Worm (Caenorhabditis elegans): Measurements from ENCODE around the gene F29A7.3.

F29A7.3 gene

DNA sequence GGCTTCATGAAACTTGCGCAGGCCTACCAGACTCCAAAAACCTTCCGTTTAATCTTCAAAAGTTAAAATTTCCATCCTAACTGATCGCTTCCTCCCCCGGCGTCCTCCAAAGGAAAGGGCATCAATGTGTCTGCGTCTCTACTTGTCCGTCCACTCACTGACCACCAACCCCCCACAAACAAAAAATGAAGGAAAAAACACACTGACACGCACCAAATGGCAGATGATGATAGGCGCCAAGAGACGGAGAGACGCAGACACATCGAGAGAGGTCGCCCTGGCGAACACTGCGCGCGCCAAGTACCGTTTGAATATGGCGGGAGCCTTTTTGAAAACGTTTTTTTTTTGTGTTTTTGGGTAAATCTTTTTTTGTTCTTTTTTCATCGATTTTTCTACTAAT is 18.4 kb upstream of the F29A7.3 start:
- no peak for TF ChIP-seq lin-13 (tag; optimal IDR thresholded peaks at IDR 0.05)
- no peak for TF ChIP-seq mls-2 (tag; optimal IDR thresholded peaks at IDR 0.05)
- TF ChIP-seq pha-4 (tag; optimal IDR thresholded peaks at IDR 0.05) = no peak
- TF ChIP-seq lin-32 (GFP tag; optimal IDR thresholded peaks at IDR 0.05) = no peak
- no peak for TF ChIP-seq hlh-1 (tag; optimal IDR thresholded peaks at IDR 0.05)
- TF ChIP-seq mep-1 (tag; optimal IDR thresholded peaks at IDR 0.05) = peak; percentile 16
- TF ChIP-seq ztf-11 (tag; optimal IDR thresholded peaks at IDR 0.05) = no peak
- no peak for TF ChIP-seq elt-3 (tag; optimal IDR thresholded peaks at IDR 0.05)
- no peak for TF ChIP-seq ceh-43 (GFP tag; optimal IDR thresholded peaks at IDR 0.05)
- TF ChIP-seq flh-1 (GFP tag; optimal IDR thresholded peaks at IDR 0.05) = no peak
- peak; percentile 4 for TF ChIP-seq sptf-1 (tag; optimal IDR thresholded peaks at IDR 0.05)
- TF ChIP-seq ceh-39 (tag; optimal IDR thresholded peaks at IDR 0.05) = no peak
- no peak for TF ChIP-seq mab-5 (tag; optimal IDR thresholded peaks at IDR 0.05)

DNA sequence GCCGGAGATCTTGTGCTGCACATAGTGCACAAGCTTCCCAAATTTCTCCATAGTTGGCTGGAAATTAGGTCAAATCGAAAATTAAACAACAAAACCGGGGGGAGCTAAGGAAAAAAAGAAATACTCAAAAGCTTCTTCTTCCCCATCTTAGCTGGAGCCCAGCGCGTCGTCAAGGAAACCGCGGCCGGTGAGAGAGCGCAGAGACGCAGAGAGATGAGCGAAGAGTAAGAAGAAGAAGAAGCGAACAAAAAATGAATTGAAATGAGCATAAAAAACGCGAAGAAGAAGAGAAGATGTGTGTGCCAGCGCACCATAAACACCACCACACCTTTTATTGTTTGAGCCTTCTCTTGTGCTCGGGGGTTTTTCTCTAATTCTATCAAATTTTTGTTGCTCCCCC is 17.9 kb upstream of the F29A7.3 start, which contains the start of gene wdr-31:
Gene wdr-31, minus strand, starts transcription at position 101 of the 400 bp plus-strand sequence.
- TF ChIP-seq ceh-83 (GFP tag; optimal IDR thresholded peaks at IDR 0.05) (no peak), unc-120 (tag; optimal IDR thresholded peaks at IDR 0.05; ENCODE audit: poor library complexity, severe bottlenecking) (no peak), mls-2 (tag; optimal IDR thresholded peaks at IDR 0.05) (no peak), ztf-11 (tag; optimal IDR thresholded peaks at IDR 0.05) (no peak), hlh-1 (tag; optimal IDR thresholded peaks at IDR 0.05) (no peak), mep-1 (tag; optimal IDR thresholded peaks at IDR 0.05) (no peak), lin-32 (GFP tag; optimal IDR thresholded peaks at IDR 0.05) (no peak), elt-1 (tag; optimal IDR thresholded peaks at IDR 0.05; ENCODE audit: borderline replicate concordance, insufficient read depth) (no peak), lin-13 (tag; optimal IDR thresholded peaks at IDR 0.05) (no peak), nhr-2 (tag; optimal IDR thresholded peaks at IDR 0.05) (no peak), mab-5 (tag; optimal IDR thresholded peaks at IDR 0.05) (no peak), snpc-4 (tag; optimal IDR thresholded peaks at IDR 0.05) (no peak), nhr-12 (tag; optimal IDR thresholded peaks at IDR 0.05) (no peak), unc-62 (GFP tag; optimal IDR thresholded peaks at IDR 0.05) (no peak), unc-39 (tag; optimal IDR thresholded peaks at IDR 0.05) (no peak), elt-3 (tag; optimal IDR thresholded peaks at IDR 0.05) (no peak), blmp-1 (tag; optimal IDR thresholded peaks at IDR 0.05) (no peak)

DNA sequence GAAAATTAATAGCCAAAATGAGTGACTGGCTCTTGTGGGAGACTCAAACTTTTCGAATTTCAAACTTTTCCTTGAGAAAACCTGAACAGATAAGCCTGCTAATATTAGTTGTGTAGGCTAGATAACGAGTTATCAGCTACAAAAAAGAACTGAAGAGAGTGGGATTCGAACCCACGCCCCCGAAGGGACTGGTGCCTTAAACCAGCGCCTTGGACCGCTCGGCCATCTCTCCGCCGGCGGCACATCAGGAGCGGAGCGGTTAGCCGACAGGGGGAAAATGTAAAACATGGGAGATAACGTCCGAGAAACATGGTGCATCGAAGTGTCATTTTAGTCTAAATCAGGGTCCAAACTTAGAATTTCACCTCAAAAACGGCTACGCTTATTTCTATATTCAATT is 17.5 kb upstream of the F29A7.3 start:
- no peak for TF ChIP-seq ceh-83 (GFP tag; optimal IDR thresholded peaks at IDR 0.05)
- TF ChIP-seq mep-1 (tag; optimal IDR thresholded peaks at IDR 0.05) = no peak
- no peak for TF ChIP-seq unc-120 (tag; optimal IDR thresholded peaks at IDR 0.05; ENCODE audit: poor library complexity, severe bottlenecking)

DNA sequence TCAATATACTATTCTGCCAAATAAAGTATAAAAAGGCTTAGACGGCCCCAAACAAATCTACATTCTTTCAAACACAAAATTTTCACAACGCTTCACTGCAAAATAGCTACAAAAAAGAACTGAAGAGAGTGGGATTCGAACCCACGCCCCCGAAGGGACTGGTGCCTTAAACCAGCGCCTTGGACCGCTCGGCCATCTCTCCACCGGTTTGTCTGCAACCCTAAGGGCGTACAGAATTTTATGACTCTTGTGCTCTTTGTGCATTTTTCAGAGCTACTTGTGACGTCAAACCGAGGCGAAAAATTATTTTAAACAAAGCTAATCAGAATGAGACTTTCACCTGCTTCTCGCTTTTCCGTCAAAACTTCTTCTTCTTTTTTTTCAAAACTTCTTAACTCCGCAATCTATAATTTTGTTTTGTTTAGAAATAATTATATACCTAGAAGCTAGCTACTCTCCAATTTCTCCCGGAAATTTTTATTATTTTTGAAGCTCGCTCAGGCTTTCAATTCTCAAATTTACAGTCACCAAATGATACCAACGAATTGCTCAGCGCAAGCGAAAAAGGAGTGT is 16.9 kb upstream of the F29A7.3 start, which contains the start of gene T05A8.8:
Gene T05A8.8, plus strand, starts transcription at position 523 of the 573 bp plus-strand sequence.
- TF ChIP-seq lin-32 (GFP tag; optimal IDR thresholded peaks at IDR 0.05) (no peak), drap-1 (GFP tag; optimal IDR thresholded peaks at IDR 0.05) (no peak), unc-62 (GFP tag; optimal IDR thresholded peaks at IDR 0.05) (no peak), zip-8 (tag; optimal IDR thresholded peaks at IDR 0.05) (no peak), nhr-2 (tag; optimal IDR thresholded peaks at IDR 0.05) (no peak), nhr-28 (tag; optimal IDR thresholded peaks at IDR 0.05) (no peak), unc-39 (tag; optimal IDR thresholded peaks at IDR 0.05) (no peak), hlh-1 (tag; optimal IDR thresholded peaks at IDR 0.05) (no peak), mep-1 (tag; optimal IDR thresholded peaks at IDR 0.05) (no peak), nhr-76 (tag; optimal IDR thresholded peaks at IDR 0.05) (no peak), snpc-4 (tag; optimal IDR thresholded peaks at IDR 0.05) (no peak), pha-4 (tag; optimal IDR thresholded peaks at IDR 0.05) (no peak), blmp-1 (tag; optimal IDR thresholded peaks at IDR 0.05) (no peak), cnd-1 (tag; optimal IDR thresholded peaks at IDR 0.05) (no peak), M03D4.4 (tag; optimal IDR thresholded peaks at IDR 0.05) (no peak), flh-1 (GFP tag; optimal IDR thresholded peaks at IDR 0.05) (no peak), ceh-39 (tag; optimal IDR thresholded peaks at IDR 0.05) (no peak), tbx-8 (GFP tag; optimal IDR thresholded peaks at IDR 0.05) (no peak)

DNA sequence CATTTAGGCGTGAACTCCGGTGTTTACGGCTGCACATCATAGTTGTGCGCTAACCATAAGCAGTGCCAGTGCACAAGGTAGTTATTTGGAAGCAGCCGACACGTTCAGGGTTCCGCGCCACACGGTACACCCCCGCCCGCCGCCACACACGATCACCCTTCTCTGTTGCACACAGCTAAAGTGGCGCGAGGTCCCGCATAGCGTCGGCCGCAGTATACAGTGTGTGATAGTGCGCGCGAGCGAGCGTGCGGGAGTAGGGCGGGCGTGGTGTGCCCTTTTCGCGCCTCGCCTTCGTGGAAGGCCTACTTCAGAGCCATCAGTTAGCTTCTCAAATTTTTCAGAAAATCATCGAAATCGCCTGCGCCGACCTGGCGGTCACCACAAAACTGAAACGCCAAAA is 16.2 kb upstream of the F29A7.3 start:
- TF ChIP-seq sem-2 (GFP tag; optimal IDR thresholded peaks at IDR 0.05) = no peak
